Worm (Caenorhabditis elegans) whole organism, L4/young adult: ENCODE measurements around the gene ZK1058.9.

ENCODE experiments used
- W03F9.2 ChIP-seq: fragments of 150-350 bp; optimal IDR thresholded peaks from 2 replicates; lab custom pipeline; 2014; ENCODE audit warnings: missing biosample characterization, missing genetic modification characterization
- dao-5 ChIP-seq: sonication (generic microtip); optimal IDR thresholded peaks from 2 replicates; lab custom pipeline; 2016; ENCODE audit warnings: missing genotype, missing genetic modification characterization, moderate library complexity, missing compliant biosample characterization
- him-1 ChIP-seq: sonication (generic microtip); optimal IDR thresholded peaks from 2 replicates; lab custom pipeline; 2016; ENCODE audit warnings: missing genotype, missing genetic modification reagents, missing genetic modification characterization, missing compliant biosample characterization

DNA sequence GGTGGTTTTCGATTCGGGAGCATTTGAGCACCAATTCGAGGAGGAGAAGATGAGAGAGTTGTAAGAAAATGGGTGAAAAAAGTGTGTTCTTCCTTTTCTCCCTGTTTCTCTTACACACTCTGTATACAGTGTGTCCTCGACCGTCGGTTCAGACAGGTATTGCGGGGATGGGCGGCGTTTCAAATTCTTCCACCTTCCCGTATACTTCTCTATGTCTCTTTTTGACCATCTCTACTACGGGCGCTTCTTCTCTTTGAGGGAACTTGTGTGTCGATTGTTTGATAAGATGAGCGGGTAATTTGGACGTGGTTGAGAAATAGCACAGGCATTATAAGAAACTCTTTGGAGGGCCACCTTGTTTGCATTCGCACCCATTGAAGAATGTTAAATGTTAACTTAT is 38.4 kb downstream of the ZK1058.9 start:
- TF ChIP-seq him-1 (tag; lab: Kevin White, UChicago) (no peak), W03F9.2 (no peak), dao-5 (no peak)
